Fruit fly (Drosophila melanogaster): Measurements from ENCODE around the gene fwd.

dm6 chr3L:349751-350150 lies 30.1 kb upstream of the fwd start:
- TF ChIP-seq CTCF (optimal IDR thresholded peaks at IDR 0.05) (no peak), CG8478 (optimal IDR thresholded peaks at IDR 0.05) (no peak)

Measured in S2 (cell line).